Comparison of ENCODE assay signal across 2 fruit fly cellular contexts in genomic region chrX:6997653-6998491, dm6.
TF ChIP-seq lines count a peak whose summit lies in the region.

No protein-coding gene starts in this region.

TF ChIP-seq in whole organism, embryonic, 481 proteins besides CTCF, POLR2A, EP300 and RAD21 (continued from another document and continues in another):
- TF ChIP-seq amos (GFP tag; IDR thresholded peaks at IDR 0.05; lab: Robert Waterston, UW; ENCODE audit: partially characterized antibody), result no peak
- TF ChIP-seq sob (GFP tag; IDR thresholded peaks at IDR 0.05; lab: Robert Waterston, UW), result no peak
- TF ChIP-seq bab2 (GFP tag; optimal IDR thresholded peaks at IDR 0.05; lab: Kevin White, UChicago), result peak; percentile 8
- no peak for TF ChIP-seq CrebB (tag; optimal IDR thresholded peaks at IDR 0.05; lab: Kevin White, UChicago)
- no peak for TF ChIP-seq klu (GFP tag; IDR thresholded peaks at IDR 0.05; lab: Robert Waterston, UW)
- TF ChIP-seq gcm2 (GFP tag; optimal IDR thresholded peaks at IDR 0.05; lab: Kevin White, UChicago), result no peak
- TF ChIP-seq cato (GFP tag; optimal IDR thresholded peaks at IDR 0.05; lab: Kevin White, UChicago; ENCODE audit: borderline replicate concordance), result no peak
- TF ChIP-seq Atf3 (GFP tag; optimal IDR thresholded peaks at IDR 0.05; lab: Kevin White, UChicago), result no peak
- TF ChIP-seq z (GFP tag; IDR thresholded peaks at IDR 0.05; lab: Robert Waterston, UW), result peak; percentile 67; the same call in 2 of the 3 replicates
- TF ChIP-seq Ravus (GFP tag; IDR thresholded peaks at IDR 0.05; lab: Robert Waterston, UW), result no peak
- TF ChIP-seq CG9932 (GFP tag; IDR thresholded peaks at IDR 0.05; lab: Robert Waterston, UW), result no peak
- TF ChIP-seq CG33213 (GFP tag; optimal IDR thresholded peaks at IDR 0.05; lab: Kevin White, UChicago), result no peak
- TF ChIP-seq CG9609 (GFP tag; optimal IDR thresholded peaks at IDR 0.05; lab: Kevin White, UChicago), result no peak
- TF ChIP-seq sim (GFP tag; IDR thresholded peaks at IDR 0.05; lab: Robert Waterston, UW), result no peak
- TF ChIP-seq CG15601 (tag; optimal IDR thresholded peaks at IDR 0.05; lab: Kevin White, UChicago), result peak; percentile 55
- TF ChIP-seq CG1792 (GFP tag; optimal IDR thresholded peaks at IDR 0.05; lab: Kevin White, UChicago), result no peak
- no peak for TF ChIP-seq lov (optimal IDR thresholded peaks at IDR 0.05; lab: Kevin White, UChicago)
- no peak for TF ChIP-seq lov (GFP tag; IDR thresholded peaks at IDR 0.05; lab: Robert Waterston, UW)
- no peak for TF ChIP-seq danr (GFP tag; IDR thresholded peaks at IDR 0.05; lab: Robert Waterston, UW)
- no peak for TF ChIP-seq Mes4 (GFP tag; optimal IDR thresholded peaks at IDR 0.05; lab: Kevin White, UChicago)
- no peak for TF ChIP-seq CG31365 (tag; optimal IDR thresholded peaks at IDR 0.05; lab: Kevin White, UChicago)
- TF ChIP-seq bcd (GFP tag; optimal IDR thresholded peaks at IDR 0.05; lab: Kevin White, UChicago), result peak; percentile 19
- no peak for TF ChIP-seq HLH4C (GFP tag; IDR thresholded peaks at IDR 0.05; lab: Robert Waterston, UW; ENCODE audit: partially characterized antibody)
- no peak for TF ChIP-seq Eip74EF (GFP tag; optimal IDR thresholded peaks at IDR 0.05; lab: Kevin White, UChicago)
- no peak for TF ChIP-seq CG15269 (tag; optimal IDR thresholded peaks at IDR 0.05; lab: Kevin White, UChicago)
- no peak for TF ChIP-seq ara (GFP tag; IDR thresholded peaks at IDR 0.05; lab: Robert Waterston, UW)
- TF ChIP-seq CG10267 (tag; optimal IDR thresholded peaks at IDR 0.05; lab: Kevin White, UChicago), result peak; percentile 11
- peak; percentile 35 for TF ChIP-seq CG17829 (tag; optimal IDR thresholded peaks at IDR 0.05; lab: Kevin White, UChicago)
- no peak for TF ChIP-seq ac (GFP tag; optimal IDR thresholded peaks at IDR 0.05; lab: Kevin White, UChicago)
- TF ChIP-seq HmgD (GFP tag; optimal IDR thresholded peaks at IDR 0.05; lab: Kevin White, UChicago), result no peak
- no peak for TF ChIP-seq Mad (GFP tag; optimal IDR thresholded peaks at IDR 0.05; lab: Kevin White, UChicago)
- no peak for TF ChIP-seq Nf-YC (tag; optimal IDR thresholded peaks at IDR 0.05; lab: Kevin White, UChicago)
- TF ChIP-seq sens (GFP tag; lab: Kevin White, UChicago), result peak; percentile 71
- peak; percentile 13 for TF ChIP-seq Xbp1 (GFP tag; optimal IDR thresholded peaks at IDR 0.05; lab: Kevin White, UChicago)
- TF ChIP-seq vnd (GFP tag; IDR thresholded peaks at IDR 0.05; lab: Robert Waterston, UW; ENCODE audit: partially characterized antibody), result no peak
- TF ChIP-seq sr (GFP tag; IDR thresholded peaks at IDR 0.05; lab: Robert Waterston, UW), result no peak
- no peak for TF ChIP-seq B-H2 (GFP tag; optimal IDR thresholded peaks at IDR 0.05; lab: Kevin White, UChicago)
- TF ChIP-seq trh (GFP tag; optimal IDR thresholded peaks at IDR 0.05; lab: Kevin White, UChicago), result no peak
- no peak for TF ChIP-seq cwo (GFP tag; optimal IDR thresholded peaks at IDR 0.05; lab: Kevin White, UChicago)
- TF ChIP-seq Xrp1 (GFP tag; IDR thresholded peaks at IDR 0.05; lab: Robert Waterston, UW), result peak; percentile 47; the same call in 1 of the 2 replicates
- TF ChIP-seq Lhr (GFP tag; optimal IDR thresholded peaks at IDR 0.05; lab: Kevin White, UChicago), result peak; percentile 19
- TF ChIP-seq Rx (GFP tag; IDR thresholded peaks at IDR 0.05; lab: Robert Waterston, UW), result no peak
- TF ChIP-seq luna (GFP tag; optimal IDR thresholded peaks at IDR 0.05; lab: Kevin White, UChicago), result no peak
- TF ChIP-seq CG12942 (GFP tag; optimal IDR thresholded peaks at IDR 0.05; lab: Kevin White, UChicago), result no peak
- no peak for TF ChIP-seq Dll (GFP tag; IDR thresholded peaks at IDR 0.05; lab: Robert Waterston, UW; ENCODE audit: partially characterized antibody)
- TF ChIP-seq BtbVII (GFP tag; optimal IDR thresholded peaks at IDR 0.05; lab: Kevin White, UChicago), result peak; percentile 15
- TF ChIP-seq gcm (GFP tag; optimal IDR thresholded peaks at IDR 0.05; lab: Kevin White, UChicago), result no peak
- TF ChIP-seq zfh2 (GFP tag; optimal IDR thresholded peaks at IDR 0.05; lab: Kevin White, UChicago), result no peak
- TF ChIP-seq bowl (GFP tag; IDR thresholded peaks at IDR 0.05; lab: Robert Waterston, UW), result no peak
- no peak for TF ChIP-seq hth (optimal IDR thresholded peaks at IDR 0.05; lab: Kevin White, UChicago)
- no peak for TF ChIP-seq Hmr (GFP tag; optimal IDR thresholded peaks at IDR 0.05; lab: Kevin White, UChicago)
- TF ChIP-seq shn (GFP tag; optimal IDR thresholded peaks at IDR 0.05; lab: Kevin White, UChicago), result no peak
- no peak for TF ChIP-seq zen2 (GFP tag; IDR thresholded peaks at IDR 0.05; lab: Robert Waterston, UW; ENCODE audit: partially characterized antibody)
- TF ChIP-seq cas (GFP tag; IDR thresholded peaks at IDR 0.05; lab: Robert Waterston, UW), result no peak
- no peak for TF ChIP-seq CG18476 (GFP tag; optimal IDR thresholded peaks at IDR 0.05; lab: Kevin White, UChicago)
- no peak for TF ChIP-seq disco-r (GFP tag; optimal IDR thresholded peaks at IDR 0.05; lab: Kevin White, UChicago)
- TF ChIP-seq D (optimal IDR thresholded peaks at IDR 0.05; lab: Kevin White, UChicago), result no peak
- peak; percentile 42 for TF ChIP-seq D (GFP tag; optimal IDR thresholded peaks at IDR 0.05; lab: Kevin White, UChicago)
- TF ChIP-seq ase (GFP tag; IDR thresholded peaks at IDR 0.05; lab: Robert Waterston, UW), result no peak
- TF ChIP-seq Asciz (GFP tag; optimal IDR thresholded peaks at IDR 0.05; lab: Kevin White, UChicago), result no peak
- no peak for TF ChIP-seq esg (GFP tag; conservative IDR thresholded peaks at IDR 0.05; lab: Robert Waterston, UW)
- no peak for TF ChIP-seq CG14050 (GFP tag; IDR thresholded peaks at IDR 0.05; lab: Robert Waterston, UW)
- TF ChIP-seq Dip3 (GFP tag; optimal IDR thresholded peaks at IDR 0.05; lab: Kevin White, UChicago), result no peak
- TF ChIP-seq CG12071 (GFP tag; optimal IDR thresholded peaks at IDR 0.05; lab: Kevin White, UChicago), result no peak
- no peak for TF ChIP-seq Meics (GFP tag; optimal IDR thresholded peaks at IDR 0.05; lab: Kevin White, UChicago)
- no peak for TF ChIP-seq dysf (GFP tag; IDR thresholded peaks at IDR 0.05; lab: Robert Waterston, UW)
- TF ChIP-seq ken (GFP tag; IDR thresholded peaks at IDR 0.05; lab: Robert Waterston, UW), result no peak
- no peak for TF ChIP-seq repo (GFP tag; optimal IDR thresholded peaks at IDR 0.05; lab: Kevin White, UChicago)
- TF ChIP-seq CG11247 (GFP tag; IDR thresholded peaks at IDR 0.05; lab: Robert Waterston, UW), result no peak
- no peak for TF ChIP-seq CG8089 (GFP tag; optimal IDR thresholded peaks at IDR 0.05; lab: Kevin White, UChicago)

TF ChIP-seq in whole organism, prepupa, 60 proteins besides CTCF, POLR2A, EP300 and RAD21 (continued from another document):
- TF ChIP-seq Blimp-1 (GFP tag; optimal IDR thresholded peaks at IDR 0.05; lab: Kevin White, UChicago), result peak; percentile 20
- TF ChIP-seq Gug (GFP tag; IDR thresholded peaks at IDR 0.05; lab: Robert Waterston, UW), result peak; percentile 71
- TF ChIP-seq CG10669 (GFP tag; optimal IDR thresholded peaks at IDR 0.05; lab: Kevin White, UChicago), result peak; percentile 89
- peak; percentile 88 for TF ChIP-seq CG32006 (GFP tag; optimal IDR thresholded peaks at IDR 0.05; lab: Kevin White, UChicago)
- TF ChIP-seq CG6808 (GFP tag; optimal IDR thresholded peaks at IDR 0.05; lab: Kevin White, UChicago), result peak; percentile 82
- peak; percentile 43 to 79 for TF ChIP-seq ss (GFP tag; optimal IDR thresholded peaks at IDR 0.05; lab: Kevin White, UChicago)
- peak; percentile 96 for TF ChIP-seq Eip78C (GFP tag; lab: Kevin White, UChicago)
